Fruit fly (Drosophila melanogaster) whole organism: ENCODE results near the gene Plc21C.

Experiments
- CG8478 ChIP-seq: fragments of >200 bp; optimal IDR thresholded peaks from 2 replicates; lab custom pipeline; 2018; ENCODE audit warnings: inconsistent platforms
- Dll ChIP-seq: fragments of >200 bp; optimal IDR thresholded peaks from 2 replicates; lab custom pipeline; 2017
- EcR ChIP-seq, 2 experiments: fragments of >200 bp; optimal IDR thresholded peaks; 2 replicates each; lab custom pipeline; 2017; ENCODE audit warnings: missing biosample characterization in 2 of 2, missing genetic modification characterization in 2 of 2, missing genetic modification reagents in 2 of 2
- pan ChIP-seq: fragments of >200 bp; optimal IDR thresholded peaks from 2 replicates; lab custom pipeline; 2017
- psq ChIP-seq: fragments of >200 bp; optimal IDR thresholded peaks from 2 replicates; lab custom pipeline; 2017
- usp ChIP-seq: fragments of >200 bp; optimal IDR thresholded peaks from 2 replicates; lab custom pipeline; 2017; ENCODE audit warnings: missing biosample characterization, missing genetic modification characterization, mixed read lengths

Gene Plc21C

DNA sequence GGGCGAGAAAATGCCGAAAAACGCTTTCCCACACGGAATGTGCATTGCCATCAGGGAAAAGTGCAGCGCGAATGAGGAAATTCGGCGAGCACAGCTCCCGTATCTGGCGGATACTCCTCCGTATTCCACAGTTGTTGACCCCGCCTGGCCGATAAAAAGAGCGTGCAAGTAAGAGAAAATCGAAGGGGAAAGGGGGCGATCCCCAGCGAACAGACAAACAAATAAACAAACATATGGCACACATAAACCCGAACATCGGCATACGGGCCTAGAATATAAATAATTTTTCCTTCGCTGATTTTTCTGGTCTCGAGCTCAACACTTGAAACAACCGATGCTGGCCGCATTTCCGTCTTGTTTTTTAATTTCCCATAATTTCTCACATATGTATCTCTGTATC lies 15.4 kb upstream of the Plc21C start:
- TF ChIP-seq Dll (lab: Kevin White, UChicago) (no peak), psq (lab: Kevin White, UChicago) (no peak), CG8478 (lab: Kevin White, UChicago) (no peak), pan (no peak), EcR (GFP tag; optimal IDR thresholded peaks at IDR 0.05; lab: Kevin White, UChicago) (no peak), usp (GFP tag; lab: Kevin White, UChicago) (no peak)

DNA sequence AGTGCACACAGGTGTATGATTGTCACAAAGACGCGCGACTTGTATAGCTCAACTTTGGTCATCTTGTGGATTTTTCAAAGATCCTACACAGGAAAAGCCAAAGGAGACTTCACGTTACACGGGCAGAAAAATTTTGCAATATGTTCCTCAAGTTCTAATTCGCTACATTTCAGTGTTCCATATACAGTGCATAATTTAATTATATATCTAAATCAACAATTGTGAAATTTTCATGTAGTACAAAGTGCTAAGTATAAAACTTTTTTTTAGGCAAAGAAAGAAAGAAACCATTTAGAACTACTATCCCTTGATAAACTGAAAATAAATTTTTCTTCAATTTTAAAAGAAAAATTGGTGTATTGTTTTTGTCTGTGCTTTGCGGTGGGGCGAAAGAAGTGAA lies 14.8 kb upstream of the Plc21C start:
- TF ChIP-seq psq (lab: Kevin White, UChicago): no peak
- TF ChIP-seq CG8478 (lab: Kevin White, UChicago): no peak
- TF ChIP-seq Dll (lab: Kevin White, UChicago): no peak
- no peak for TF ChIP-seq pan
- no peak for TF ChIP-seq usp (GFP tag; lab: Kevin White, UChicago)
- no peak for TF ChIP-seq EcR (GFP tag; optimal IDR thresholded peaks at IDR 0.05; lab: Kevin White, UChicago)

- no peak for TF ChIP-seq EcR (GFP tag; optimal IDR thresholded peaks at IDR 0.05; lab: Kevin White, UChicago)
- TF ChIP-seq Dll (lab: Kevin White, UChicago): no peak
- no peak for TF ChIP-seq usp (GFP tag; lab: Kevin White, UChicago)
- no peak for TF ChIP-seq CG8478 (lab: Kevin White, UChicago)
- TF ChIP-seq pan: no peak
- TF ChIP-seq psq (lab: Kevin White, UChicago): no peak
Observed at dm6 chr2L:291657-292056, 14.1 kb upstream of the Plc21C start, which contains the start of gene CG3625. TSS of gene CG3625 (minus strand) at chr2L:291795.

- TF ChIP-seq psq (lab: Kevin White, UChicago): no peak
- no peak for TF ChIP-seq usp (GFP tag; lab: Kevin White, UChicago)
- TF ChIP-seq Dll (lab: Kevin White, UChicago): no peak
Observed at dm6 chr2L:292301-292700, 13.4 kb upstream of the Plc21C start, which contains the start of gene CG11562. TSS of gene CG11562 (plus strand) at chr2L:292419.

DNA sequence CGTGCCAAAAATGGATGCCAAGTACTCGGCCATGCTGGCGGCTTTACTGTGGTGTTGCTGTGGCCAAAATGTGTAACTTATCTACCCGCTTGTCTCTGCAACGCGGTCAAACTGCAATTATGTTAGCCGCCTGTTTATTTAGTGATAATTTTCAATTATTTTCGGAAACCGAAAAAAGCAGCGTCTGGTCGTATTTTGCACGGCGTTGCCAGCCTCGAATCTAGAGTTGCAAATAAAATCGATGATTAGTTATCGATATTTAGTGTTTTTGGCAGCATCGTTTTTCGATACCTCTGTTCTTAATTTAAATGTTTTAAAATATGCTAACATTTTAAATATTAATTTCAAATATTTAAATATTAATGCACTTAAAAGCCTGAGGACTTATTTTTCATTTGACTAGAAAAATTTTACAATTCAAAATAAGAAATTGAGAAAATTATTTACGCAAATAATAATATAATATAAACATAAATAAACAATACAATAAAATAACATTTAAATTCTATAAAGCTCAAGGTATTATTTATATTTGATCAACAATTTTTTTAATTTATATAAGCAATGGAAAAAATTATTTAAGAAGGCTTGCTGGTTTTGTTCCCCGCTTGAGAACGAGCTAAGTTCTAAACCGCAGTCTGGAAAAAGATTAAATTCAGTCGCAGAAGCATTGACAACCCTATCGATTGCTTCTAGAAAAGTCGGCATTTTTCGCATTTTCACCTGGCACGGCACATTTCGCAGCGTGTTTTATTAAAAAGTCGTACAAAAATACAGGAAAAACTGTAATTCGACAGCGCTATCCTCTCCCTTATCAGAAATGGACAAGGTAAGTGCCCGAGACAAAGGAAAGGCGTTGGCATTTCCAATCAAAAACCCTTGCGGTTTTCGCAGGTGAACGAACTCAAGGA lies 11.0 kb upstream of the Plc21C start, which contains the start of the genes U2af38 and Stip1:
TSS of gene U2af38 (minus strand) at position 230 of the 911 bp plus-strand sequence.
TSS of gene Stip1 (plus strand) at position 671 of the 911 bp plus-strand sequence.
- no peak for TF ChIP-seq CG8478 (lab: Kevin White, UChicago)
- no peak for TF ChIP-seq usp (GFP tag; lab: Kevin White, UChicago)
- no peak for TF ChIP-seq psq (lab: Kevin White, UChicago)
- peak; percentile 73 to 94 for TF ChIP-seq EcR (GFP tag; optimal IDR thresholded peaks at IDR 0.05; lab: Kevin White, UChicago)
- TF ChIP-seq Dll (lab: Kevin White, UChicago): no peak

DNA sequence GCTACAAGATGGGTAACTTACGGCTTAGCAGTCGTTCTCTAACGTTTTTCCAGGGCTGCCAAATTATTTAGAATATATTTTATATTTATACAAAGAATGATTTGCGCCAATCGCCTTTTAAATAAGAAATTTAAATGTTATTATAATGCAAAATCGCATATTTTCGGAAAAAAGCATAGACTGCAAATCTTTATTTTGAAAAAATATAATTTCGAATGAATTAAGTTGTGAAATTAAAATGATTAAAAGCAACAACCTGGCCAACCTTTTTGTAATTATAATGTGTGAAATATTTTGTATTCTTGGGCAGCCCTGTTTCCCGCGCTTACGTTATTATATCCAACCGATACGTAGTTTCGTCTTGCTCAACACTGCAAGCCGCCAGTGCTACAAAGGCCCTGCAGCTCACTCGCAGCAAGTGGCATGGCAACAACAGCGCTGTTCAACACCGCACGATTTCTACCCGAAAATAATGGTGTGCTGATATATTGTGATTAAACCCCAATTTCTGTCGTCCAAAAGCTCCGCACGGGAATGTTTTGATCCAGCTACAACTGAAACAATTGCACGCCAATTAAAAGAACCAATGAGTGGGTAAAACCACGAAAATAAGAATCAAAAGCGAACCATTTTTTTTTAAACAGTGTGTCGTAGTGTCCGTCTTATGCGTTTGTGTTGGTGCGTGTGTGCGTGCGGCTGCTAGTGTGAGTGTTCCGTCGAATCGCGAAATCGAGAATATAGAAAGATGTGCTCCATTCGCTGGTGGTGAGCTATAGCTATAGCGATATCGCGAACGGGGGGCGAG lies 8.1 kb upstream of the Plc21C start, which contains the start of gene Pi3K21B:
TSS of gene Pi3K21B (plus strand) at position 401 of the 805 bp plus-strand sequence.
- TF ChIP-seq psq (lab: Kevin White, UChicago) (no peak), usp (GFP tag; lab: Kevin White, UChicago) (no peak), Dll (lab: Kevin White, UChicago) (no peak), pan (no peak), CG8478 (lab: Kevin White, UChicago) (no peak), EcR (GFP tag; optimal IDR thresholded peaks at IDR 0.05; lab: Kevin White, UChicago) (no peak)

DNA sequence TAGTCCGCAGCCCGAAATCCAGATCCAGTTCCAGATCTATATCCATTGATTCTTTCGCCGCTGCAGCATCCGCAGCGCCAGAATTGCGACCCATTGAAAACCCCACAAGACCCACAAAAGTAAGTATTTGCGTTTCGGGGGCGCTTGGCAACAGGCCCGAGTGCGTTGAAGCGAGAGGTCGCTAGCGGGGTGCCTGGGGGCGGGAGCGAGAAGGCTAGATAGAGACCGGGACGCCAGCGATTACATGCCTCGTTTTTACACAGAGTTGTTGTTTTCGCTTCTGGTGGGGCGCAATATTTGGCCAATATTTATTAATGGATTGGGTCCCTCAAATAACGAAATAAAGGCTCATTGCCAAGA lies 7.5 kb upstream of the Plc21C start:
- TF ChIP-seq usp (GFP tag; lab: Kevin White, UChicago): no peak
- TF ChIP-seq psq (lab: Kevin White, UChicago): no peak
- no peak for TF ChIP-seq EcR (GFP tag; optimal IDR thresholded peaks at IDR 0.05; lab: Kevin White, UChicago)
- TF ChIP-seq pan: no peak
- TF ChIP-seq Dll (lab: Kevin White, UChicago): no peak
- no peak for TF ChIP-seq CG8478 (lab: Kevin White, UChicago)

DNA sequence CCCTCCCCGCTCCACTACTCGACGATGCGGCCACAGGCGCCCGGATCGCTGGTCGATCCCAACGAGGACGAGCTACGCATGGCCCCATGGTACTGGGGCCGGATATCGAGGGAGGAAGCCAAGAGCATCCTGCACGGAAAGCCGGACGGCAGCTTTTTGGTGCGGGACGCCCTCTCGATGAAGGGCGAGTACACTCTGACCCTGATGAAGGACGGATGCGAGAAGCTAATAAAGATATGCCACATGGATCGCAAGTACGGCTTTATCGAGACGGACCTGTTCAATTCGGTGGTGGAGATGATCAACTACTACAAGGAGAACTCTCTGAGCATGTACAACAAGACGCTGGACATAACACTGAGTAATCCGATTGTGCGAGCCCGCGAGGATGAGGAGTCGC lies 6.7 kb upstream of the Plc21C start:
- TF ChIP-seq psq (lab: Kevin White, UChicago): no peak
- no peak for TF ChIP-seq Dll (lab: Kevin White, UChicago)
- no peak for TF ChIP-seq usp (GFP tag; lab: Kevin White, UChicago)
- TF ChIP-seq CG8478 (lab: Kevin White, UChicago): no peak
- no peak for TF ChIP-seq pan
- no peak for TF ChIP-seq EcR (GFP tag; optimal IDR thresholded peaks at IDR 0.05; lab: Kevin White, UChicago)

DNA sequence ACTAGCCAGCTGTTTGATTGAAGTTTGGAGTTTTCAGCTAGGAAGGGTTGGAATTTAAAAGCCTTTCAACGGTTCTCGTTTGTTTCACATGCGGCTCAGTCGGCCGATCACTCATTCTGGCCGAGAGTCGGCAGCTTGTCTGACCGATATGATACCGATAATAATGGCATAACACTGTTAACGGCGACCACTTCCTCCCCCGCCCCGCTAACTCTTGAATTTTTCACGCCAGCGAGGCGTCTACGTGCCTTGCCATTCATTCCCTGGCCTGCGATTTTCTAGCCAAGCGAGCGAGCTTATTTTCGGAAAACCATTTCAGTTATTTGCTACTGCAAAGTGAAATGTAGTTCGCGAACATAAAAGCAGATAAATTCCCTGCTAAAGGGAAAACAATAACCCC lies 5.7 kb upstream of the Plc21C start:
- no peak for TF ChIP-seq pan
- TF ChIP-seq usp (GFP tag; lab: Kevin White, UChicago): no peak
- TF ChIP-seq psq (lab: Kevin White, UChicago): no peak
- no peak for TF ChIP-seq EcR (GFP tag; optimal IDR thresholded peaks at IDR 0.05; lab: Kevin White, UChicago)
- no peak for TF ChIP-seq CG8478 (lab: Kevin White, UChicago)
- TF ChIP-seq Dll (lab: Kevin White, UChicago): no peak

DNA sequence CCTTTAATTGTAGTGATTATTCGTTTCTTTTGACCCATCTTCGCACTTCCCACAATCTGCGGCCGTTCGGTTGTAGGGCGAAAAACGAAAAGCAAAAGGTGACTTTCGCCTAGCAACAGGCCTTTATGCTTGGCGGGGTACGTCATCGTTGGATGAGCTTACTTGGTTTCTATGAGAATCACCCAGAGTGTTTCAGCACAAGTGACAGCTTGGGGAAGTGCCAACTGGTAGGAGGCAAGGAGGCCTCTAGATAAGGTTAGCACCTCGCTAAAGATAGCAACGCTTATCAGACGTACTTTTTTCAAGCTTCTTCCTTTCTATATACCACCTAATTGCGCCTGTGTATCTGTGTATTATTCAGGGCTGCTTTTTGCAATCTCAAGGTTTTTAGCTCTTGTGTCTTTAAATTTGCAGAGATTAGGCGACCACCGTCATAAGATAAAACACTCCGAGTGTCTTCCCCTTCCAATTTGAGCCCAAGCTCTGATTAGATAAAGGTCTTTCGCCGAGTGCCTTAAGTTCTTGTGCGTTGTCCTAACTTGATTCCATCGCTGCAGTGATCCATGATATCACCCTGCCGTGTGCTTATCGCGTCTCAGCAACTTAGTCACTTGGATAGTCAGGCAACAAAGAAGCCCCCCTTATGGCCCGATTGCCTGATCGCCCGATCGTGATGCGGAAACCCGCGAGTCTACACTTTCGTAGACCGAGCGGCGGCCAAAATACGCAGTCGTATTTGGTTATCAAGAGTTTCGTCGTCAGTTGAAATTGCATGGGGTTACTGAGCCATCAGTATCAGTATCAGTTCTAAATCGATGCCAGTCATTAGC lies 4.6 kb upstream of the Plc21C start:
- TF ChIP-seq CG8478 (lab: Kevin White, UChicago): no peak
